Worm (Caenorhabditis elegans) whole organism, young adult: ENCODE measurements around the gene srw-1.

Experiments
- F10E7.11 ChIP-seq: sonication (generic microtip); optimal IDR thresholded peaks from 2 replicates; lab custom pipeline; 2017; ENCODE audit warnings: mild to moderate bottlenecking, missing genetic modification characterization, moderate library complexity, missing compliant biosample characterization
- F37B4.10 ChIP-seq: fragments of 200-800 bp; sonication (Bioruptor generic); IDR thresholded peaks from 2 replicates; pipeline ENCODE4 v1.3.6; 2022; ENCODE audit warnings: missing genetic modification characterization, missing compliant biosample characterization
- F49E8.2 ChIP-seq: sonication (generic microtip); optimal IDR thresholded peaks from 3 replicates; lab custom pipeline; 2017; ENCODE audit warnings: missing genetic modification characterization, mild to moderate bottlenecking, missing compliant biosample characterization, antibody characterized with exemption, moderate library complexity; ENCODE audit not compliant: insufficient read depth
- Y56A3A.18 ChIP-seq: fragments of 200-800 bp; sonication (Bioruptor generic); IDR thresholded peaks from 2 replicates; pipeline ENCODE4 v1.3.6; 2022; ENCODE audit warnings: missing genetic modification reagents, missing genetic modification characterization, missing compliant biosample characterization
- akir-1 ChIP-seq: fragments of 200-800 bp; sonication (Bioruptor generic); optimal IDR thresholded peaks from 2 replicates; lab custom pipeline; 2018; ENCODE audit warnings: mild to moderate bottlenecking, missing genetic modification characterization, moderate library complexity, missing compliant biosample characterization
- athp-1 ChIP-seq: sonication (generic microtip); optimal IDR thresholded peaks from 2 replicates; lab custom pipeline; 2017; ENCODE audit warnings: mild to moderate bottlenecking, missing genetic modification characterization, missing compliant biosample characterization
- attf-3 ChIP-seq: fragments of 200-800 bp; sonication (Bioruptor generic); conservative IDR thresholded peaks from 2 replicates; pipeline ENCODE4 v1.3.6; 2022; ENCODE audit warnings: missing genetic modification reagents, missing genetic modification characterization, missing compliant biosample characterization
- bed-2 ChIP-seq: fragments of 200-800 bp; sonication (Bioruptor generic); IDR thresholded peaks from 2 replicates; pipeline ENCODE4 v1.3.6; 2022; ENCODE audit warnings: missing genetic modification reagents, missing genetic modification characterization, missing compliant biosample characterization
- cebp-1 ChIP-seq, 2 experiments: fragments of 200-800 bp in 1 of 2; sonication (Bioruptor generic) in 1 of 2; sonication (generic microtip) in 1 of 2; IDR thresholded peaks in 1 of 2; optimal IDR thresholded peaks in 1 of 2; 2 replicates each; pipeline versions ENCODE4 v1.3.6 to Lab custom; 2017 to 2022; ENCODE audit warnings: missing compliant biosample characterization in 2 of 2, missing genetic modification characterization in 2 of 2, mild to moderate bottlenecking in 1 of 2, missing genetic modification reagents in 1 of 2, moderate library complexity in 1 of 2
- dpl-1 ChIP-seq: fragments of 150-350 bp; optimal IDR thresholded peaks from 2 replicates; lab custom pipeline; 2014; ENCODE audit warnings: missing biosample characterization, missing genetic modification reagents, missing genetic modification characterization
- egrh-3 ChIP-seq: fragments of 200-800 bp; sonication (Bioruptor generic); IDR thresholded peaks from 2 replicates; pipeline ENCODE4 v1.3.6; 2022; ENCODE audit warnings: missing genetic modification reagents, missing genetic modification characterization, missing compliant biosample characterization
- ekl-4 ChIP-seq: fragments of 200-800 bp; sonication (Bioruptor generic); IDR thresholded peaks from 2 replicates; pipeline ENCODE4 v1.3.6; 2022; ENCODE audit warnings: missing genetic modification reagents, missing genetic modification characterization, missing compliant biosample characterization
- ets-4 ChIP-seq: fragments of 200-800 bp; sonication (Bioruptor generic); optimal IDR thresholded peaks from 2 replicates; lab custom pipeline; 2018; ENCODE audit warnings: mild to moderate bottlenecking, missing genetic modification characterization, missing compliant biosample characterization
- hmg-1.2 ChIP-seq: fragments of 200-800 bp; sonication (Bioruptor generic); IDR thresholded peaks from 2 replicates; pipeline ENCODE4 v1.3.6; 2022; ENCODE audit warnings: missing genetic modification reagents, missing genetic modification characterization, missing compliant biosample characterization
- hmg-20 ChIP-seq: fragments of 200-800 bp; sonication (Bioruptor generic); IDR thresholded peaks from 2 replicates; pipeline ENCODE4 v1.3.6; 2022; ENCODE audit warnings: missing genetic modification reagents, missing genetic modification characterization, missing compliant biosample characterization
- let-526 ChIP-seq: fragments of 200-800 bp; sonication (Bioruptor generic); IDR thresholded peaks from 2 replicates; pipeline ENCODE4 v1.3.6; 2022; ENCODE audit warnings: missing genetic modification reagents, missing genetic modification characterization, missing compliant biosample characterization
- let-607 ChIP-seq, 2 experiments: fragments of 200-800 bp in 1 of 2; sonication (Bioruptor generic) in 1 of 2; sonication (generic microtip) in 1 of 2; optimal IDR thresholded peaks; 2 replicates each; lab custom pipeline; 2016 to 2018; ENCODE audit warnings: mild to moderate bottlenecking in 2 of 2, missing compliant biosample characterization in 2 of 2, missing genetic modification characterization in 2 of 2, moderate library complexity in 2 of 2, missing genotype in 1 of 2
- lin-26 ChIP-seq: fragments of 200-800 bp; sonication (Bioruptor generic); IDR thresholded peaks from 2 replicates; pipeline ENCODE4 v1.3.6; 2022; ENCODE audit warnings: missing genetic modification reagents, missing genetic modification characterization, missing compliant biosample characterization
- lin-40 ChIP-seq: sonication (generic microtip); optimal IDR thresholded peaks from 2 replicates; lab custom pipeline; 2016; ENCODE audit warnings: missing genetic modification characterization, mild to moderate bottlenecking, missing compliant biosample characterization, missing genotype, missing genetic modification reagents
- madf-10 ChIP-seq: sonication (generic microtip); optimal IDR thresholded peaks from 2 replicates; lab custom pipeline; 2016; ENCODE audit warnings: mild to moderate bottlenecking, missing genetic modification characterization, missing compliant biosample characterization
- madf-3 ChIP-seq: fragments of 200-800 bp; sonication (Bioruptor generic); IDR thresholded peaks from 2 replicates; pipeline ENCODE4 v1.3.6; 2022; ENCODE audit warnings: missing genetic modification reagents, missing genetic modification characterization, missing compliant biosample characterization
- mel-28 ChIP-seq: sonication (generic microtip); optimal IDR thresholded peaks from 2 replicates; lab custom pipeline; 2016; ENCODE audit warnings: borderline replicate concordance, mild to moderate bottlenecking, missing genetic modification characterization, missing compliant biosample characterization
- nfya-2 ChIP-seq: fragments of 200-800 bp; sonication (Bioruptor generic); IDR thresholded peaks from 2 replicates; pipeline ENCODE4 v1.3.6; 2022; ENCODE audit warnings: missing genetic modification reagents, missing genetic modification characterization, missing compliant biosample characterization
- nhr-179 ChIP-seq: sonication (generic microtip); optimal IDR thresholded peaks from 2 replicates; lab custom pipeline; 2016; ENCODE audit warnings: mild to moderate bottlenecking, missing genetic modification characterization, missing compliant biosample characterization
- nhr-90 ChIP-seq: sonication (generic microtip); optimal IDR thresholded peaks from 2 replicates; lab custom pipeline; 2016; ENCODE audit warnings: missing genotype, mild to moderate bottlenecking, missing genetic modification characterization, missing compliant biosample characterization
- pbrm-1 ChIP-seq: fragments of 200-800 bp; sonication (Bioruptor generic); IDR thresholded peaks from 2 replicates; pipeline ENCODE4 v1.3.6; 2022; ENCODE audit warnings: missing genetic modification reagents, missing genetic modification characterization, missing compliant biosample characterization
- rcor-1 ChIP-seq: fragments of 200-800 bp; sonication (Bioruptor generic); IDR thresholded peaks from 2 replicates; pipeline ENCODE4 v1.3.6; 2022; ENCODE audit warnings: missing genetic modification reagents, missing genetic modification characterization, missing compliant biosample characterization
- tbp1 ChIP-seq: fragments of 200-800 bp; sonication (Bioruptor generic); optimal IDR thresholded peaks from 2 replicates; lab custom pipeline; 2018; ENCODE audit warnings: mild to moderate bottlenecking, missing genetic modification characterization, missing compliant biosample characterization
- unc-130 ChIP-seq: sonication (generic microtip); optimal IDR thresholded peaks from 2 replicates; lab custom pipeline; 2016; ENCODE audit warnings: missing genetic modification reagents, missing genetic modification characterization, missing compliant biosample characterization
- ztf-18 ChIP-seq: sonication (generic microtip); optimal IDR thresholded peaks from 2 replicates; lab custom pipeline; 2016; ENCODE audit warnings: missing genotype, mild to moderate bottlenecking, missing genetic modification characterization, missing compliant biosample characterization
- ztf-26 ChIP-seq: sonication (generic microtip); optimal IDR thresholded peaks from 2 replicates; lab custom pipeline; 2017; ENCODE audit warnings: missing genetic modification characterization, missing compliant biosample characterization

Gene srw-1

ce11 chrV:15197955-15198354, at the start of gene srw-1:
Gene srw-1, plus strand, starts transcription at chrV:15198255.
- TF ChIP-seq tbp1 = no peak

ce11 chrV:15148800-15149199, 49.3 kb upstream of the srw-1 start, which contains the start of gene T09F5.1:
Gene T09F5.1, plus strand, starts transcription at chrV:15149100.
- no peak for TF ChIP-seq nhr-179 (tag; lab: Kevin White, UChicago)
- no peak for TF ChIP-seq ets-4
- TF ChIP-seq dpl-1 (GFP tag; lab: Kevin White, UChicago) = no peak
- no peak for TF ChIP-seq bed-2 (GFP tag; lab: Robert Waterston, UW)
- TF ChIP-seq nfya-2 (GFP tag; lab: Robert Waterston, UW) = no peak
- no peak for TF ChIP-seq F10E7.11
- no peak for TF ChIP-seq egrh-3

ce11 chrV:15150176-15150575, 47.9 kb upstream of the srw-1 start:
- no peak for TF ChIP-seq athp-1 (tag; lab: Kevin White, UChicago)
- no peak for TF ChIP-seq F49E8.2 (tag; lab: Kevin White, UChicago)
- no peak for TF ChIP-seq rcor-1 (GFP tag; lab: Robert Waterston, UW)
- no peak for TF ChIP-seq nfya-2 (GFP tag; lab: Robert Waterston, UW)
- no peak for TF ChIP-seq let-526 (GFP tag; lab: Robert Waterston, UW)
- no peak for TF ChIP-seq akir-1 (GFP tag; lab: Kevin White, UChicago)
- TF ChIP-seq, all 124 proteins: peak for 0

DNA sequence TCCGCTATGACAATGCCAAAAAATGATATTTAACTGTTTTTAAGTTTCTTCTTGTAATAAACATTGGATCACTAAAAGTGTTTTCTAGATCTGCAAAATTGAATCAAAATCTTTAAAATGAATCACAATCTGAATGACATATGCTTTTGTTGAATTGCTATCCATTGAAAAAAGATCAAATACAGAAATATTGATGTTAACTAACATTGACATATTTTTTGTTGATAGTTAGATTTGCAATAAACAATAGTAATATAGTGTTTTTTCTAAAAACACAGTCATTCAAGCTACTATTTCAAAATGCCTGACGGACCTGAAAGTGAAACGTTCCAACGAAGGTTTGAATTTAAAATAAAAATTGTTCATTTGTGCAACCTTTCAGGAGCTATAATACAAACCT, 47.4 kb upstream of the srw-1 start, which contains the start of gene T09F5.2:
Gene T09F5.2 (plus strand): TSS at position 301 of the 400 bp plus-strand sequence.
- no peak for TF ChIP-seq lin-40
- no peak for TF ChIP-seq let-607 (tag; optimal IDR thresholded peaks at IDR 0.05; lab: Kevin White, UChicago)
- no peak for TF ChIP-seq lin-26 (GFP tag; lab: Robert Waterston, UW)
- TF ChIP-seq F37B4.10 = no peak
- TF ChIP-seq unc-130 (GFP tag; lab: Kevin White, UChicago) = no peak
- no peak for TF ChIP-seq Y56A3A.18 (GFP tag; lab: Robert Waterston, UW)
- no peak for TF ChIP-seq madf-3 (GFP tag; lab: Robert Waterston, UW)
- TF ChIP-seq dpl-1 (GFP tag; lab: Kevin White, UChicago) = no peak
- no peak for TF ChIP-seq hmg-20 (GFP tag; lab: Robert Waterston, UW)
- TF ChIP-seq attf-3 (GFP tag; lab: Robert Waterston, UW) = no peak
- no peak for TF ChIP-seq mel-28 (tag; lab: Kevin White, UChicago)
- no peak for TF ChIP-seq hmg-1.2 (GFP tag; lab: Robert Waterston, UW)
- no peak for TF ChIP-seq nhr-90 (tag; lab: Kevin White, UChicago)
- no peak for TF ChIP-seq pbrm-1 (GFP tag; lab: Robert Waterston, UW)
- no peak for TF ChIP-seq ets-4
- no peak for TF ChIP-seq ztf-26
- no peak for TF ChIP-seq rcor-1 (GFP tag; lab: Robert Waterston, UW)

DNA sequence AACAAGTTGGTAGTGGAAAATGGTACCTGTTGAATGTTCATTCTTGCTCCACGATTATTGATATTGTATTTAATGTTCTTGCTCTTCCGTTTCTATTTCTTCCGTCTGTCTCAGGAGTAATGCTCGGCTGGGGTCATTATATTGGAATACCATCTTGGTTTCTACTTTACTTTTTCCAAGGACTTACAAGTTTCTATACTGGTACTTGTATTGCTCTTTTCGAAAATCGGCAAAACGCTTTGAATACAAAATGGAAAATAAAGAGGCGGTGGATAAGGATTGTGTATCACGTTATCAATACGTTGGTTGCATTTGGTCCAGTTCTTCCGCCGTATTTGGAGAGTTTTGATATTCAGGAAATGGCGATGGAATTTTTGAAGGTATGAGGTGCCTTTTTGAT, 46.0 kb upstream of the srw-1 start:
- TF ChIP-seq madf-10 (tag; lab: Kevin White, UChicago) = no peak
- no peak for TF ChIP-seq bed-2 (GFP tag; lab: Robert Waterston, UW)
- TF ChIP-seq ekl-4 (GFP tag; lab: Robert Waterston, UW) = no peak
- TF ChIP-seq cebp-1 (GFP tag; IDR thresholded peaks at IDR 0.05; lab: Robert Waterston, UW) = no peak
- TF ChIP-seq cebp-1 (tag; optimal IDR thresholded peaks at IDR 0.05; lab: Kevin White, UChicago) = no peak
- no peak for TF ChIP-seq nhr-90 (tag; lab: Kevin White, UChicago)
- no peak for TF ChIP-seq ztf-18 (tag; lab: Kevin White, UChicago)
